Worm (Caenorhabditis elegans): ENCODE measurements around the gene lin-23.
A peak's percentile ranks its signal among the peaks of the same experiment; 100 is the strongest.

lin-23 gene

ce11 chrII:6371003-6371402, at the start of gene lin-23:
lin-23 (plus strand) TSS chrII:6371303.
- no peak for TF ChIP-seq sox-4 (tag; optimal IDR thresholded peaks at IDR 0.05)
- no peak for TF ChIP-seq unc-98 (GFP tag; IDR thresholded peaks at IDR 0.05)
- no peak for TF ChIP-seq nhr-76 (tag; optimal IDR thresholded peaks at IDR 0.05)
- no peak for TF ChIP-seq ama-1 (optimal IDR thresholded peaks at IDR 0.05)
- no peak for TF ChIP-seq lin-14 (GFP tag; optimal IDR thresholded peaks at IDR 0.05)
- TF ChIP-seq Y116A8C.19 (tag; optimal IDR thresholded peaks at IDR 0.05; ENCODE audit: borderline replicate concordance) = no peak
- no peak for TF ChIP-seq tbx-2 (tag; optimal IDR thresholded peaks at IDR 0.05)
- TF ChIP-seq elt-3 (tag; optimal IDR thresholded peaks at IDR 0.05) = no peak
- TF ChIP-seq ceh-63 (GFP tag; optimal IDR thresholded peaks at IDR 0.05) = no peak
- no peak for TF ChIP-seq tlp-1 (tag; optimal IDR thresholded peaks at IDR 0.05)
- no peak for TF ChIP-seq ceh-90 (tag; optimal IDR thresholded peaks at IDR 0.05)
- no peak for TF ChIP-seq mdl-1 (tag; optimal IDR thresholded peaks at IDR 0.05)
- TF ChIP-seq pax-3 (tag; optimal IDR thresholded peaks at IDR 0.05) = no peak
- TF ChIP-seq vab-15 (tag; optimal IDR thresholded peaks at IDR 0.05) = no peak
- TF ChIP-seq dsc-1 (tag; optimal IDR thresholded peaks at IDR 0.05) = no peak

DNA sequence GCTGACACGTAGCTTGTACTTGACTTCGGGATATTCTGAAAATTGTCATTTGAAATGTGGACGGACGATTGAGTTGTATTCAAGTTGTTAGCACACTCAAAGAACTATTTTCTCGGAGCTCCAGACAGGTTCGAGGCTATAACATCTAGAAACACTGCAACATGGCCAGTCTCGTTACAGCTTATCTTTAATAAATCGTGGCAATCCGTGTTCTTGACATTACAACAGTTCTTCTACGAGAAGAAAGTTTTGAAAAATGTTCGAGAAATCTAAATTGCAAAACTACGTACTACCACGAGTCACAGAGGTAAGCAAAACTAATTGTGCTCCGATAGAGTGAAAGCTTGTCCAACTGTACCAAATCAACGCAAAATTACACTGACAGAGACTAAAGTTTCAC, 49.0 kb upstream of the lin-23 start:
- TF ChIP-seq xbp-1 (tag; optimal IDR thresholded peaks at IDR 0.05) (no peak), lin-14 (GFP tag; optimal IDR thresholded peaks at IDR 0.05) (no peak), blmp-1 (tag; optimal IDR thresholded peaks at IDR 0.05) (no peak), nhr-11 (tag; optimal IDR thresholded peaks at IDR 0.05) (no peak)

DNA sequence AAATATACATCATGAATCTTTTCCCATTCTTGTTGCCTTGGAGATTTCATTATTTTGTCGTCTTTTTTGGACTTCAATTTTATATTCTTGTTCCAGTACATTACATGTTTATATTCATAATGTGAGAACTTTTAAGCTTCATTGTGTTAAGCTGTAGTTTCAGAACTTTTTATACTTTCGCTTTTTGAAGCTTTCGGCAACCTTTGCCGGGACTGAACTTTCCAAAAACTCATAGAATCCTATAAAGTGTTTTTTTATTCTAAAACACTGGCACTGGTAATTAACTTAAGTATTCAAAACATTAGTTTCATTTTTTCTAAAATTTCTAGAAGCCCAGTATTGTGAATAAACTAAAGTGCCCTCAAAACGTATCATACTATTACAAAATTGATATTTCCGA, 48.1 kb upstream of the lin-23 start, which contains the start of gene C32D5.4:
Gene C32D5.4 (minus strand): TSS at position 101 of the 400 bp plus-strand sequence.
- TF ChIP-seq pqm-1 (tag; optimal IDR thresholded peaks at IDR 0.05) (no peak), blmp-1 (tag; optimal IDR thresholded peaks at IDR 0.05) (no peak), aly-2 (tag; optimal IDR thresholded peaks at IDR 0.05) (no peak), hpl-2 (GFP tag; optimal IDR thresholded peaks at IDR 0.05) (no peak), zip-4 (GFP tag; optimal IDR thresholded peaks at IDR 0.05) (no peak), pag-3 (tag; optimal IDR thresholded peaks at IDR 0.05; ENCODE audit: borderline replicate concordance, insufficient read depth) (no peak), efl-1 (optimal IDR thresholded peaks at IDR 0.05) (no peak), efl-1 (GFP tag; optimal IDR thresholded peaks at IDR 0.05 in 1 of 2) (no peak), irx-1 (tag; optimal IDR thresholded peaks at IDR 0.05) (no peak), nhr-84 (tag; optimal IDR thresholded peaks at IDR 0.05) (no peak), nhr-76 (tag; optimal IDR thresholded peaks at IDR 0.05) (no peak), nhr-12 (tag; optimal IDR thresholded peaks at IDR 0.05) (no peak), ets-5 (GFP tag; IDR thresholded peaks at IDR 0.05) (no peak), nhr-19 (GFP tag; conservative IDR thresholded peaks at IDR 0.05) (no peak), elt-3 (tag; optimal IDR thresholded peaks at IDR 0.05) (no peak), mep-1 (tag; optimal IDR thresholded peaks at IDR 0.05) (no peak), nhr-71 (tag; optimal IDR thresholded peaks at IDR 0.05) (no peak), hlh-4 (tag; optimal IDR thresholded peaks at IDR 0.05) (no peak)

ce11 chrII:6324086-6324485, 47.0 kb upstream of the lin-23 start, which contains the start of gene sma-6:
sma-6 (plus strand) TSS chrII:6324484.
- TF ChIP-seq rnt-1 (tag; optimal IDR thresholded peaks at IDR 0.05) = no peak
- TF ChIP-seq unc-86 (tag; optimal IDR thresholded peaks at IDR 0.05) = no peak
- peak; percentile 46 for TF ChIP-seq lin-14 (GFP tag; optimal IDR thresholded peaks at IDR 0.05)
- no peak for TF ChIP-seq dsc-1 (tag; optimal IDR thresholded peaks at IDR 0.05)
- TF ChIP-seq efl-3 (GFP tag; optimal IDR thresholded peaks at IDR 0.05) = no peak
- TF ChIP-seq nhr-85 (tag) = no peak
- TF ChIP-seq snu-23 (GFP tag; optimal IDR thresholded peaks at IDR 0.05) = peak; percentile 10
- no peak for TF ChIP-seq ets-5 (GFP tag; IDR thresholded peaks at IDR 0.05)
- TF ChIP-seq nhr-76 (tag; optimal IDR thresholded peaks at IDR 0.05) = no peak
- TF ChIP-seq ceh-63 (GFP tag; optimal IDR thresholded peaks at IDR 0.05) = no peak
- no peak for TF ChIP-seq sptf-1 (tag; optimal IDR thresholded peaks at IDR 0.05)
- TF ChIP-seq mef-2 (tag; optimal IDR thresholded peaks at IDR 0.05) = no peak
- no peak for TF ChIP-seq nhr-47 (tag; optimal IDR thresholded peaks at IDR 0.05)
- TF ChIP-seq zip-4 (GFP tag; optimal IDR thresholded peaks at IDR 0.05) = no peak
- no peak for TF ChIP-seq nhr-20 (tag; optimal IDR thresholded peaks at IDR 0.05)
- no peak for TF ChIP-seq xbp-1 (tag; optimal IDR thresholded peaks at IDR 0.05)
- TF ChIP-seq aly-2 (tag; optimal IDR thresholded peaks at IDR 0.05) = no peak
- no peak for TF ChIP-seq pag-3 (tag; optimal IDR thresholded peaks at IDR 0.05; ENCODE audit: borderline replicate concordance, insufficient read depth)
- TF ChIP-seq fkh-8 (tag; optimal IDR thresholded peaks at IDR 0.05) = no peak
- TF ChIP-seq fos-1 (tag; optimal IDR thresholded peaks at IDR 0.05) = no peak
- no peak for TF ChIP-seq ceh-8 (GFP tag; optimal IDR thresholded peaks at IDR 0.05)
- no peak for TF ChIP-seq unc-98 (GFP tag; IDR thresholded peaks at IDR 0.05)
- TF ChIP-seq efl-1 (optimal IDR thresholded peaks at IDR 0.05) = no peak
- peak in 1 of 2 experiments; percentile 94 for TF ChIP-seq efl-1 (GFP tag; optimal IDR thresholded peaks at IDR 0.05 in 1 of 2)
- TF ChIP-seq fkh-10 (GFP tag; optimal IDR thresholded peaks at IDR 0.05) = no peak
- TF ChIP-seq egl-13 (tag; optimal IDR thresholded peaks at IDR 0.05) = no peak
- peak; percentile 68 for TF ChIP-seq blmp-1 (tag; optimal IDR thresholded peaks at IDR 0.05)
- peak in 1 of 2 experiments; percentile 37 for TF ChIP-seq lin-35 (GFP tag; optimal IDR thresholded peaks at IDR 0.05)
